Fruit fly (Drosophila melanogaster) whole organism, larva: ENCODE data around the gene CG4661.

Experiments
- noc ChIP-seq: fragments of 200-800 bp; sonication (Bioruptor generic); optimal IDR thresholded peaks from 3 replicates; lab custom pipeline; 2019; ENCODE audit warnings: missing biosample characterization, mild to moderate bottlenecking, missing genetic modification characterization, moderate library complexity

The CG4661 gene

DNA sequence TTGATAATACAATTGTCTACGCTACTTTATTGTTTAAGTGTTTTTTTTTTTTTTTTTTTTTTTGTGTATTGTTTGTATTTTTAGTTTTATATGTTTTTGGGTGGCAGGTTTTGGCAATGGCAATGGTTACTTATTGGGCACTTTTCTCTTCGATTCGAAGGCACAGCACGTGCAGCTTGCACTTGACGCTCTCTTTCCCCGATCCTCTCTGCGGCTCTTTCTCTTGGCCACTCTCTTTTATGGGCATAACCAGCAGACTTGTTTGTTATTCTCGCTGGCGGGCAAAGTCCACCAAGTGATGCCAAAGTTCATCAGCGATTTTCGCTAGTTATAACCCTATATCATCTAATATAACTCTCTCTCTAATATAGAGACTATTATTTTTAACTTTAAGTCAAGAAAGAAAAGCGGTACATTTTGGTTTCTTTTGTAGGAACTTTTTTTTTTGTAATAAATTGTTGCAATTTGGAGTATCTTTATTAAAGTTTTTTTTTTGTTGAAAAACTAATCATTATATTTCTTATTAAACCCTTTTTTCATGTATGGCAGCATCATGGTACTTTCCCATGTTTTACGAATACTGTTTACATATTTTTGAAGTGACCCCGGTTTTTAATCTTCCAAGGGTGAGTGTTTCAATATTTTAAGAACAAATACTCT is 32.8 kb upstream of the CG4661 start:
- TF ChIP-seq noc (tag; lab: Kevin White, UChicago), result no peak

DNA sequence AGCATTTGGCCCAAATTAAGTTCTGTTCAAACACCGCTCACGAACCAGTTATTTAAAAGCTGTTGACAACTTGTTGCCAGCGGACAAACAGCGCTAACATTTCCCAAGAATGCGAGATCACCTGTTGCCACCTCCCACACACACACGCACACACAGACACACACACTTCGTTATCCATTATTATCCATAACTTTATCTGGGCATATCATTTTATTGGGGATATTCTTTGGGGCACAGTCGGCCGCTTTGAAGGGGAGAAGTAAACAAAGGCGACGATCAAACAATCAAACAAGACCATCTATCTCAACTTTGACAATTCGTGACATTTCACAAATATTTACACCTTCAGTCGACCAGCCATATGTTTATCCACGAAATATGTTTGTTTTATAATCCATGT is 31.6 kb upstream of the CG4661 start:
- no peak for TF ChIP-seq noc (tag; lab: Kevin White, UChicago)

DNA sequence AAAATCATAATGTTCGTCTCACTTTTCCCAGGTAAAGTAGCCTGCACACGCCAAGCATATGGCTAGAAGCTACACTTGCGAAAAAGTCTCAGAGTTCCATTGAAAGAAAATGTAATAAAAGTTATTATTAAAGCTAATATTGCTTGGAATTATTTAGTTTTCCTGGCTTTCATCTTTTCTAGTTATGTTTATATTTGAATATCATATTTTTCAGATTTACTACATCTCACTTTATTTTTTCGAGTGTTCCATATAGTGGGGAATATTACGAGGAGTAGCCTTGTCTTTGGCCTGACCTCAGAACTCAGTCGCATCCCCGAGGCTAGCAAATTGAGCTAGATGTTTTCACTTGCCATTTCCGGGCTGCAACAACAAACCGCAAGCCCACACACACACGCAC is 30.0 kb upstream of the CG4661 start:
- TF ChIP-seq noc (tag; lab: Kevin White, UChicago), result no peak

DNA sequence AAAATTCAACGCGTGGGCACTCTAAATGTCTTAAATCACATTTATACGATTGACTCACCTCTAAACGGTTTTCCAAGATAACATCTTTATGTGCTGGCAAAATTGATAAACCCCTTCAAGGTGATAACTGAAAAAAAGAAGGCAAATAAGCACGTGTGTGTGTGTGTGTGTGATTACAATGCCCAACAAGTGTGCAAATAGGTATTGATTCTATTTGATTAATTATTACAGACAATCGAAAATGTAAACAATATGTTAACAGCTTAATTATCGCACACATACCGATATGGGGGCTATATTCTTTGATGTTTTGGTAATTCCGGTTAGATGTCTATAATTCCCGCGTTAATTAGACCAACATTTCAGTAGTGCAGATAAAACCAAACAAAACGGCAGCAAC is 29.0 kb upstream of the CG4661 start:
- TF ChIP-seq noc (tag; lab: Kevin White, UChicago), result no peak

DNA sequence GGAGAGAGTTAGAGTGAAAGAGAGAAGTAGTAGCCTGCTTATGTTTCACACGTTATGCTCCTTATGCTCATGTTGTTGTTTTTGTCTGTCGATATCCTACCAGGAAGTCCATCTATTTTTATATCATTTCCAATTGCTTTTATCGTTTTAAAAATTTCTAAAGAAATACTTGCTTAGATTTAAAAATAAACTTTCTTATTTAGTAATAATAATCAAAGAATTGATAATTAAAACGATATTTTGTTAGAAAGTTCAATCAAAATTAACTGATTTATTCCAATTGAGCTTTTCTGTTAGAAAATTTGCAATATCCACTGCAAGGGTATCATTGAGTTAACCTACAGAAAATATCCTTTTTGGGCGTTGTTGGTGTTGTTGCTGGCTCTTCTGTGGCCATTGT is 12.3 kb upstream of the CG4661 start:
- no peak for TF ChIP-seq noc (tag; lab: Kevin White, UChicago)

DNA sequence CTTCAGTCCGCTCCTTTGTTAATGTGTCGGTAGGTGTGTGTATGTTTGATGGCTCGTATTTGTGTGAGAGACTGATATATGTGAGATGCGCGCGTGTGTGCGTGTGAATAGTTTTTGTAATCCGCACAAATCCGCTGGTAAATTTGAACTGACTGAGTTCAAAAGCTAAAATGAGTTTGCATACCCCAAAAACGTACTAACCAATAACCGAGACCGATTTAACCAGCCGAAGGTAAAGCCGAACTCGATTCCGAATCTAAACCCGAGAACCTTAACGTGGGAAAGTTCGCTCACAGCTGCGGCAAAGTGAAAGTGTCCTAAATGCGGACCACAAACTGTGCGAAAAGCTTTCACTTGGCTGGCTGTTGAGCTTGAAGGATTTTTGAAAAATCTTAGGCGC is 11.1 kb upstream of the CG4661 start:
- TF ChIP-seq noc (tag; lab: Kevin White, UChicago), result no peak

DNA sequence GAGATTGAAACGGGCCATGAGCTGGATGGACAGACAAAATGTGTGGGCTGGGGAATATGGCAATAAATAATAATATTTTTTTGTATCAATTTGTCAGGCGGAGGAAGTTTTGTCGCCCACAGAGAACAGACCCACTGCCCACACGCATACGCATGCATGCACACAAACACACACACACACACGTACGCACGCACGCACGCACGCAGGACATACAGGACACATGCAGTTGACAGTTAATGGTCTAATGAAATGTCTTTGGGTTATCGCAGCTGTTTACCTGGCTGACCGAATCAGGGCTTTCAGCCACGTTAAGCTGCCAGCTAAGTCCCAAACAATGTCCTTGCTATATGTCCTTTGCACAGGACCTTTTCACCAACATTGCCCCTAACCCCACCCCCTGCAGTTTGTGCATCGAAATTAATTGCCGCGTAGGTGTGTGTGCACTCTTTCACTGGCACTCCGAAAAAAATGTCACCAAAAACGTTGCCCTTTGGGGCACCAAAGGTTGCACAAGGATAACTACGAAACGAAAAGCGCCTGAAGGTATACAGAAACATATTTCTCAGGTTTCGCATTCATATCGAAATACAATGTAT is 15.6 kb downstream of the CG4661 start:
- no peak for TF ChIP-seq noc (tag; lab: Kevin White, UChicago)

DNA sequence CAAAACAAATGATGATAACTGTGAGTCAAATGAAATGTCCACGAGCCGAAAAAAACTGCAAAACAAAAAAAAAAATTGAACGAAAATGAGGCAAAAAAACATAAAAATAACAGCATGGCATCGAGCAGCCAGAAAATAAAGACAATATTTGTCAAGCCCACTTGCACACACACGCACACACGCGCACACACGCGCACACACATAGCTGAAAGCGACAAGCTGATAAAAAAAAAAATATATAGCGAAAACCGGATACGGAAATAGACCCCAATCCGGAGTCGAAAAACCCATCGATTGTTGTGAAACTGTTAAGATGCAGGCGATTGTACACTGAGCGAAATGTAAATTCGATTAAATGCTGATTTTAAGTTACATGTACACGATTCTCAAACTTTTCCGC is 17.5 kb downstream of the CG4661 start:
- no peak for TF ChIP-seq noc (tag; lab: Kevin White, UChicago)

DNA sequence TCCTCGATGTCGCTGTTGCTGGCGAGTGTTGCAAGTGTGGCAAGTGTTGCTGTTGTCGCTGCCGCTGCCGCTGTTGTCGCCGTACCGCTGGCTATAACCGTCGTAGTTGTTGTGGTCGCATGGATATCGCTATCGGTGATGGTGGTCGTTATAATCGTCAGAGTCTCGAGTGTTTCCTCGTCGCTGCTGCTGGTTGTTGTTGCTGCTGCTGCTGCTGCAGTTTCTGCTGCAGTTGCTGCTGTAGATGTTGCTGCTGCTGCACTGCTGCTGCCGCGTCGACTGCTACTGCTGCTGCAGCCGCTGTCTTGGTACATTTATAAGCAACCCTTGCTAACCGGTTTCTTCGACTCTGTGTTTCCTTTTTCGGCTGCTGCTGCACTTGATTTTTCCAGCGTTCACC is 26.2 kb downstream of the CG4661 start:
- no peak for TF ChIP-seq noc (tag; lab: Kevin White, UChicago)

DNA sequence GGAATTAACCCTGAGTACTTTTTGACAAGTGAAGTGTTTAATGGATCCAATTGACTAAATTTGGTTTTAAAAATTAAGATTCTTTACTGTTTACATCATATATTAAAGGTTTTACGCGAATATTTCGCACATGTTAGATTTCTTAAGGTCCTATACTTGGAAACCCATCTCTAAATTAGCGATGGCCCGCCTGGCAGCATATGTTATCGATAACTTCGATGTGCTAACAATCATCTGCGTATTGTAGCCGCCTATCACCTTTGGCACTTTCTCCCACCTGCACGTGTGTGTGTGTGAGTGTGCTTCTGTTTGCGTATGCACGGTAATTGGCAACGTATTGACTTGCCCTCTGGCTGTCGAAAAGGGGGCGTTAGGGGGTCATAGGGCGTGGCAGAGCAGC is 36.0 kb downstream of the CG4661 start:
- TF ChIP-seq noc (tag; lab: Kevin White, UChicago), result no peak
